Worm (Caenorhabditis elegans) whole organism, L4/young adult: ENCODE measurements around the gene F54D5.9.

Experiments
- dao-5 ChIP-seq: sonication (generic microtip); optimal IDR thresholded peaks from 2 replicates; lab custom pipeline; 2016; ENCODE audit warnings: missing genotype, missing genetic modification characterization, moderate library complexity, missing compliant biosample characterization
- him-1 ChIP-seq: sonication (generic microtip); optimal IDR thresholded peaks from 2 replicates; lab custom pipeline; 2016; ENCODE audit warnings: missing genotype, missing genetic modification reagents, missing genetic modification characterization, missing compliant biosample characterization

DNA sequence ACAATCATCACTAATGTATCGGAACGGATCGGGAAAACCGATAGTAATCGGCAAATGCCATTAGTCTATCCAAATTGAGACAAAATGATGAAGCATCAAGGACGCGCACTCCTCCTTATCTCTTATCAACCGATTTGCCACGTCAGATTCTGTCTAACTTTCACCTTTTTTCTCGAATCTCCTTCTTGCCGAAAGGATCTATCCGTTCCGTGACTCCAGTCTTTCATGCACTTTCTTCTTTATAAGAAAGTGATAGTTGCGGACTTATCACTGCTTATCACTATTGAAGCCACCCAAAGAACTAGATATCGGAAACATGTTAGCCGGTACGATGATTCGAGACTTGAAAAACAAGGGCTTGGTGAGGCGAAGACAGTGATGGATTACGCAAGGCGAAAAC, 42.7 kb downstream of the F54D5.9 start:
- no peak for TF ChIP-seq dao-5 (tag; lab: Kevin White, UChicago)
- no peak for TF ChIP-seq him-1 (tag; lab: Kevin White, UChicago)
